Worm (Caenorhabditis elegans) whole organism, L3 larva: ENCODE measurements around the gene des-2.

Source experiments
- ama-1 ChIP-seq: fragments of 150-350 bp; optimal IDR thresholded peaks from 2 replicates; lab custom pipeline; 2018
- fos-1 ChIP-seq: fragments of 150-350 bp; optimal IDR thresholded peaks from 2 replicates; lab custom pipeline; 2014; ENCODE audit warnings: missing biosample characterization, missing genetic modification characterization

ce11 chrV:11446297-11446696 lies 24.8 kb upstream of the des-2 start, which contains the start of gene mig-17:
- TF ChIP-seq ama-1 (lab: Kevin White, UChicago): no peak
- no peak for TF ChIP-seq fos-1
